Fruit fly (Drosophila melanogaster) whole organism, pupa: ENCODE measurements around the gene CG11122.

Source experiments
- CG12605 ChIP-seq: fragments of 200-800 bp; sonication (Bioruptor generic); IDR thresholded peaks from 2 replicates; pipeline ENCODE4 v1.3.6; 2022; ENCODE audit warnings: missing biosample characterization, missing genetic modification characterization
- D1 ChIP-seq: fragments of 200-800 bp; sonication (Bioruptor generic); optimal IDR thresholded peaks from 2 replicates; lab custom pipeline; 2018; ENCODE audit warnings: missing biosample characterization, mild to moderate bottlenecking, missing genetic modification characterization, moderate library complexity

dm6 chrX:11153413-11153812 is 28.9 kb upstream of the CG11122 start:
- TF ChIP-seq CG12605 (GFP tag; lab: Robert Waterston, UW) (no peak), D1 (no peak)
